Fruit fly (Drosophila melanogaster) whole organism, embryonic: ENCODE measurements around the gene Ube3a.
A peak's percentile ranks its signal among the peaks of the same experiment; 100 is the strongest.

Experiments used
- ATbp ChIP-seq: fragments of 200-800 bp; sonication (Bioruptor generic); optimal IDR thresholded peaks from 2 replicates; lab custom pipeline; 2017; ENCODE audit warnings: missing biosample characterization, mild to moderate bottlenecking, missing genetic modification characterization, missing genetic modification reagents
- Asciz ChIP-seq: fragments of 200-800 bp; sonication (Bioruptor generic); optimal IDR thresholded peaks from 2 replicates; lab custom pipeline; 2017; ENCODE audit warnings: missing biosample characterization, mild to moderate bottlenecking, missing genetic modification characterization, missing genetic modification reagents
- Atf-2 ChIP-seq: fragments of 200-800 bp; sonication (Bioruptor generic); optimal IDR thresholded peaks from 2 replicates; lab custom pipeline; 2016; ENCODE audit warnings: missing biosample characterization, missing genetic modification characterization
- Blimp-1 ChIP-seq: fragments of 200-800 bp; sonication (Bioruptor generic); optimal IDR thresholded peaks from 3 replicates; lab custom pipeline; 2018; ENCODE audit warnings: missing biosample characterization, missing genetic modification characterization, mild to moderate bottlenecking, moderate library complexity, missing genetic modification reagents
- Bteb2 ChIP-seq: fragments of 200-800 bp; sonication (Bioruptor generic); optimal IDR thresholded peaks from 2 replicates; lab custom pipeline; 2016; ENCODE audit warnings: missing biosample characterization, missing genetic modification characterization
- C15 ChIP-seq: fragments of 200-800 bp; sonication (Bioruptor generic); IDR thresholded peaks from 3 replicates; pipeline ENCODE4 v1.3.6; 2022; ENCODE audit warnings: missing biosample characterization, missing genetic modification characterization
- CG10209 ChIP-seq: fragments of 200-800 bp; sonication (Bioruptor generic); optimal IDR thresholded peaks from 3 replicates; lab custom pipeline; 2017; ENCODE audit warnings: missing biosample characterization, mild to moderate bottlenecking, missing genetic modification characterization, missing genetic modification reagents
- CG10565 ChIP-seq: fragments of 200-800 bp; sonication (Bioruptor generic); optimal IDR thresholded peaks from 3 replicates; lab custom pipeline; 2016; ENCODE audit warnings: missing biosample characterization, mild to moderate bottlenecking, missing genetic modification characterization
- CG11247 ChIP-seq: fragments of 200-800 bp; sonication (Bioruptor generic); IDR thresholded peaks from 2 replicates; pipeline ENCODE4 v1.3.6; 2022; ENCODE audit warnings: missing biosample characterization, missing genetic modification characterization
- CG11398 ChIP-seq: fragments of 200-800 bp; sonication (Bioruptor generic); optimal IDR thresholded peaks from 2 replicates; lab custom pipeline; 2016; ENCODE audit warnings: missing biosample characterization, missing genetic modification characterization
- CG11723 ChIP-seq: fragments of 200-800 bp; sonication (Bioruptor generic); optimal IDR thresholded peaks from 2 replicates; lab custom pipeline; 2017; ENCODE audit warnings: missing biosample characterization, mild to moderate bottlenecking, missing genetic modification characterization
- CG12219 ChIP-seq: fragments of 200-800 bp; sonication (Bioruptor generic); optimal IDR thresholded peaks from 3 replicates; lab custom pipeline; 2018; ENCODE audit warnings: missing biosample characterization, mild to moderate bottlenecking, missing genetic modification characterization
- CG12942 ChIP-seq: fragments of 200-800 bp; sonication (Bioruptor generic); optimal IDR thresholded peaks from 3 replicates; lab custom pipeline; 2016; ENCODE audit warnings: missing biosample characterization, missing genetic modification characterization
- CG14710 ChIP-seq: fragments of 200-800 bp; sonication (Bioruptor generic); optimal IDR thresholded peaks from 3 replicates; lab custom pipeline; 2019; ENCODE audit warnings: missing biosample characterization, mild to moderate bottlenecking, missing genetic modification characterization, moderate library complexity
- CG15011 ChIP-seq: fragments of 200-800 bp; sonication (Bioruptor generic); optimal IDR thresholded peaks from 3 replicates; lab custom pipeline; 2018; ENCODE audit warnings: missing biosample characterization, mild to moderate bottlenecking, missing genetic modification characterization
- CG15073 ChIP-seq: fragments of 200-800 bp; sonication (Bioruptor generic); optimal IDR thresholded peaks from 2 replicates; lab custom pipeline; 2016; ENCODE audit warnings: missing biosample characterization, missing genetic modification characterization
- CG15269 ChIP-seq: fragments of 200-800 bp; sonication (Bioruptor generic); optimal IDR thresholded peaks from 2 replicates; lab custom pipeline; 2018; ENCODE audit warnings: missing biosample characterization, mild to moderate bottlenecking, missing genetic modification characterization, moderate library complexity
- CG1832 ChIP-seq: fragments of 200-800 bp; sonication (Bioruptor generic); optimal IDR thresholded peaks from 2 replicates; lab custom pipeline; 2017; ENCODE audit warnings: missing biosample characterization, mild to moderate bottlenecking, missing genetic modification characterization, inconsistent platforms
- CG30403 ChIP-seq: fragments of 200-800 bp; sonication (Bioruptor generic); optimal IDR thresholded peaks from 3 replicates; lab custom pipeline; 2016; ENCODE audit warnings: missing biosample characterization, missing genetic modification characterization
- CG32772 ChIP-seq: fragments of 200-800 bp; sonication (Bioruptor generic); IDR thresholded peaks from 2 replicates; pipeline ENCODE4 v1.3.6; 2022; ENCODE audit warnings: missing biosample characterization, missing genetic modification characterization
- CG4282 ChIP-seq: fragments of 200-800 bp; sonication (Bioruptor generic); optimal IDR thresholded peaks from 2 replicates; lab custom pipeline; 2016; ENCODE audit warnings: missing biosample characterization, missing genetic modification characterization
- CG6683 ChIP-seq: fragments of 200-800 bp; sonication (Bioruptor generic); optimal IDR thresholded peaks from 2 replicates; lab custom pipeline; 2017; ENCODE audit warnings: missing biosample characterization, mild to moderate bottlenecking, missing genetic modification characterization, missing genetic modification reagents
- CG6689 ChIP-seq: fragments of 200-800 bp; sonication (Bioruptor generic); IDR thresholded peaks from 2 replicates; pipeline ENCODE4 v1.3.6; 2022; ENCODE audit warnings: missing biosample characterization, missing genetic modification characterization
- CG9437 ChIP-seq: fragments of 200-800 bp; sonication (Bioruptor generic); optimal IDR thresholded peaks from 2 replicates; lab custom pipeline; 2018; ENCODE audit warnings: missing biosample characterization, mild to moderate bottlenecking, missing genetic modification characterization
- CG9727 ChIP-seq: fragments of 200-800 bp; sonication (Bioruptor generic); optimal IDR thresholded peaks from 3 replicates; lab custom pipeline; 2017; ENCODE audit warnings: missing biosample characterization, mild to moderate bottlenecking, missing genetic modification characterization
- Ets97D ChIP-seq: fragments of 200-800 bp; sonication (Bioruptor generic); optimal IDR thresholded peaks from 3 replicates; lab custom pipeline; 2016; ENCODE audit warnings: missing biosample characterization, missing genetic modification characterization
- HLH4C ChIP-seq: fragments of 200-800 bp; sonication (Bioruptor generic); IDR thresholded peaks from 3 replicates; pipeline ENCODE4 v1.3.6; 2022; ENCODE audit warnings: missing biosample characterization, missing genetic modification characterization; ENCODE audit not compliant: partially characterized antibody
- HLHmδ ChIP-seq: fragments of 200-800 bp; sonication (Bioruptor generic); optimal IDR thresholded peaks from 2 replicates; lab custom pipeline; 2018; ENCODE audit warnings: missing biosample characterization, mild to moderate bottlenecking, missing genetic modification characterization, moderate library complexity
- Hmx ChIP-seq: fragments of 200-800 bp; sonication (Bioruptor generic); optimal IDR thresholded peaks from 2 replicates; lab custom pipeline; 2016; ENCODE audit warnings: missing biosample characterization, missing genetic modification characterization
- Hr51 ChIP-seq, 2 experiments: fragments of 200-800 bp; sonication (Bioruptor generic); optimal IDR thresholded peaks; 2 replicates in 1 of 2; 3 replicates in 1 of 2; lab custom pipeline; 2016 to 2018; ENCODE audit warnings: missing biosample characterization in 2 of 2, missing genetic modification characterization in 2 of 2, mild to moderate bottlenecking in 1 of 2, moderate library complexity in 1 of 2
- NfI ChIP-seq: fragments of 200-800 bp; sonication (Bioruptor generic); optimal IDR thresholded peaks from 3 replicates; lab custom pipeline; 2018; ENCODE audit warnings: missing biosample characterization, mild to moderate bottlenecking, missing genetic modification characterization, moderate library complexity
- Side ChIP-seq: fragments of 200-800 bp; sonication (Bioruptor generic); optimal IDR thresholded peaks from 2 replicates; lab custom pipeline; 2016; ENCODE audit warnings: missing biosample characterization, missing genetic modification characterization
- Sry-δ ChIP-seq: fragments of 200-800 bp; sonication (Bioruptor generic); optimal IDR thresholded peaks from 2 replicates; lab custom pipeline; 2016; ENCODE audit warnings: missing biosample characterization, missing genetic modification characterization
- Taf1 ChIP-seq: fragments of 200-800 bp; sonication (Bioruptor generic); IDR thresholded peaks from 2 replicates; pipeline ENCODE4 v1.3.6; 2022; ENCODE audit warnings: missing biosample characterization, missing genetic modification characterization
- cg ChIP-seq: fragments of 200-800 bp; sonication (Bioruptor generic); optimal IDR thresholded peaks from 3 replicates; lab custom pipeline; 2019; ENCODE audit warnings: missing biosample characterization, mild to moderate bottlenecking, missing genetic modification characterization, moderate library complexity
- cwo ChIP-seq: fragments of 200-800 bp; sonication (Bioruptor generic); optimal IDR thresholded peaks from 3 replicates; lab custom pipeline; 2017; ENCODE audit warnings: missing biosample characterization, missing genetic modification characterization, mild to moderate bottlenecking, moderate library complexity, missing genetic modification reagents
- danr ChIP-seq: fragments of 200-800 bp; sonication (Bioruptor generic); IDR thresholded peaks from 2 replicates; pipeline ENCODE4 v1.3.6; 2022; ENCODE audit warnings: missing biosample characterization, missing genetic modification characterization
- ems ChIP-seq: fragments of 200-800 bp; sonication (Bioruptor generic); optimal IDR thresholded peaks from 3 replicates; lab custom pipeline; 2016; ENCODE audit warnings: missing biosample characterization, missing genetic modification characterization
- eve ChIP-seq, 2 experiments: fragments of >200 bp; optimal IDR thresholded peaks; 2 replicates each; lab custom pipeline; 2017; ENCODE audit warnings: missing biosample characterization in 2 of 2, missing genetic modification characterization in 2 of 2
- h ChIP-seq: fragments of >200 bp; optimal IDR thresholded peaks from 2 replicates; lab custom pipeline; 2017
- lov ChIP-seq, 2 experiments: fragments of 200-800 bp in 1 of 2; fragments of >200 bp in 1 of 2; sonication (Bioruptor generic) in 1 of 2; IDR thresholded peaks in 1 of 2; optimal IDR thresholded peaks in 1 of 2; 2 replicates in 1 of 2; 3 replicates in 1 of 2; pipeline versions ENCODE4 v1.3.6 to Lab custom; 2017 to 2022; ENCODE audit warnings: missing biosample characterization in 1 of 2, missing genetic modification characterization in 1 of 2
- luna ChIP-seq: fragments of 200-800 bp; sonication (Bioruptor generic); optimal IDR thresholded peaks from 2 replicates; lab custom pipeline; 2016; ENCODE audit warnings: missing biosample characterization, missing genetic modification characterization
- pnt ChIP-seq: fragments of 200-800 bp; sonication (Bioruptor generic); optimal IDR thresholded peaks from 3 replicates; lab custom pipeline; 2016; ENCODE audit warnings: missing biosample characterization, missing genetic modification characterization
- sens-2 ChIP-seq: fragments of 200-800 bp; sonication (Bioruptor generic); IDR thresholded peaks from 2 replicates; pipeline ENCODE4 v1.3.6; 2022; ENCODE audit warnings: missing biosample characterization, missing genetic modification characterization
- tgo ChIP-seq: fragments of 200-800 bp; sonication (Bioruptor generic); IDR thresholded peaks from 3 replicates; pipeline ENCODE4 v1.3.6; 2022; ENCODE audit warnings: missing biosample characterization, missing genetic modification characterization
- trem ChIP-seq: fragments of 200-800 bp; optimal IDR thresholded peaks from 3 replicates; lab custom pipeline; 2019; ENCODE audit warnings: missing biosample characterization, mild to moderate bottlenecking, missing genetic modification characterization, moderate library complexity
- tx ChIP-seq: fragments of 200-800 bp; sonication (Bioruptor generic); optimal IDR thresholded peaks from 2 replicates; lab custom pipeline; 2016; ENCODE audit warnings: missing biosample characterization, missing genetic modification characterization
- vvl ChIP-seq: fragments of 200-800 bp; sonication (Bioruptor generic); IDR thresholded peaks from 2 replicates; pipeline ENCODE4 v1.3.6; 2022; ENCODE audit warnings: missing biosample characterization, missing genetic modification characterization
- yki ChIP-seq: fragments of >200 bp; optimal IDR thresholded peaks from 3 replicates; lab custom pipeline; 2018

The Ube3a gene

DNA sequence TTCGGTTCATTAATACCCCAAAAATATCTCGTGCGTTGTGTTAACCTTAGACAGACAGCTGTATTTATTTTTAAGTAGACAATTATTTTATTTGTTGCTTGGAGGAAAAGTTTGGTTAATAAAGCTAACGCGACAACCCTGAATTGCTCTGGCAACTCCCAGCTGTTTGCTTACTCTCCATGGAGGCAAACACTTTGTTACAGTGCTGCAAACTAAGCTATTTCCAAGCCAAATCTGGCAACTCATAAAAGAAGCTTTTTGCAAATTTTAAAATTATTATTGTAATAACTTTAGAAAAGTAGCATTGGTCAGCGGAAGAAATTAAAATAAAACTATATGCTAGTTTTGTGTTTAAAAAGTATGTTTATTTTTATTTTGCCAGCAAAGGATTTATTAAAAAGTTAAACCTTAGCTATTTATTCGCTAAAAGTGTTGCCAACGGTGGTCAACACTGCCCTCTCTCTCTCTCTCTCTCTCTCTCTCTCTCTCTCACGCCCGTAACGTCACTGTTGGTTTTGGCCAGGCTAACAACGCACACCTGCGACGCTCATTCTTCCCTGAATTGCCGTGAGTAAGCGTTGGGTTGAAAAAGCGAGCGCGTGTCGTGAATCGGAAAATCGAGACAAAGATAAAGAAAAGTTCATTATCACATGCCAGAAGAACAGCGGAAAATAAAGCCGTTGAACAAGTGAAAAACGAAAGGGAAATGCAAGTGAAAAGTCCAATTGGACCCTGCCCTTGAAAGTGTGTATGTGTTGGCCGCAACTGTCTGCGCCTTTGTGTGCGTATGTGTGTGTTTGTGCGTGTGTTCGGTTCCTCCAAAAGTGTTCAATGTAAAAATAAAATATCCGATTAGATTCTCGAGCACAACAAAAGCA is 5.1 kb upstream of the Ube3a start (continued):
- TF ChIP-seq Asciz (GFP tag; lab: Kevin White, UChicago) (peak; percentile 83), CG11723 (GFP tag; lab: Kevin White, UChicago) (peak; percentile 48), tx (peak; percentile 82), luna (GFP tag; lab: Kevin White, UChicago) (peak; percentile 36), Side (peak; percentile 85), trem (tag; lab: Kevin White, UChicago) (peak; percentile 77), tgo (GFP tag; lab: Robert Waterston, UW) (peak; percentile 94), CG9727 (GFP tag; lab: Kevin White, UChicago) (peak; percentile 88), Blimp-1 (peak; percentile 98), Atf-2 (GFP tag; lab: Kevin White, UChicago) (peak; percentile 78), HLH4C (GFP tag; lab: Robert Waterston, UW) (no peak), sens-2 (peak; percentile 70), CG15269 (tag; lab: Kevin White, UChicago) (peak; percentile 85), Hr51 (GFP tag; optimal IDR thresholded peaks at IDR 0.05; lab: Kevin White, UChicago) (peak; percentile 80 to 86), CG9437 (GFP tag; lab: Kevin White, UChicago) (peak; percentile 71), CG6683 (GFP tag; lab: Kevin White, UChicago) (peak; percentile 52), Bteb2 (GFP tag; lab: Kevin White, UChicago) (peak; percentile 93), Ets97D (GFP tag; lab: Kevin White, UChicago) (peak; percentile 62), h (lab: Kevin White, UChicago) (no peak), yki (lab: Kevin White, UChicago) (peak; percentile 59), HLHmδ (GFP tag; lab: Kevin White, UChicago) (peak; percentile 49), cg (GFP tag; lab: Kevin White, UChicago) (peak; percentile 80), C15 (GFP tag; lab: Robert Waterston, UW) (peak; percentile 90; the same call in 2 of the 3 replicates), Hmx (GFP tag; lab: Kevin White, UChicago) (peak; percentile 63), CG12942 (GFP tag; lab: Kevin White, UChicago) (peak; percentile 85), CG10209 (GFP tag; lab: Kevin White, UChicago) (peak; percentile 89), danr (GFP tag; lab: Robert Waterston, UW) (peak; percentile 89), vvl (GFP tag; lab: Robert Waterston, UW) (peak; percentile 98), CG15073 (GFP tag; lab: Kevin White, UChicago) (no peak), CG12219 (GFP tag; lab: Kevin White, UChicago) (peak; percentile 84), ATbp (GFP tag; lab: Kevin White, UChicago) (peak; percentile 87), ems (GFP tag; lab: Kevin White, UChicago) (peak; percentile 92), CG10565 (peak; percentile 40), NfI (GFP tag; lab: Kevin White, UChicago) (peak; percentile 85), lov (optimal IDR thresholded peaks at IDR 0.05; lab: Kevin White, UChicago) (no peak), lov (GFP tag; IDR thresholded peaks at IDR 0.05; lab: Robert Waterston, UW) (peak; percentile 87), CG11247 (peak; percentile 93), CG32772 (peak; percentile 86), CG1832 (GFP tag; lab: Kevin White, UChicago) (peak; percentile 50), pnt (peak; percentile 82), Sry-δ (GFP tag; lab: Kevin White, UChicago) (peak; percentile 42), CG14710 (tag; lab: Kevin White, UChicago) (peak; percentile 70), CG11398 (GFP tag; lab: Kevin White, UChicago) (peak; percentile 88), CG30403 (GFP tag; lab: Kevin White, UChicago) (peak; percentile 91), CG15011 (GFP tag; lab: Kevin White, UChicago) (peak; percentile 78), cwo (GFP tag; lab: Kevin White, UChicago) (peak; percentile 81), CG6689 (GFP tag; lab: Robert Waterston, UW) (peak; percentile 94), Taf1 (GFP tag; lab: Robert Waterston, UW) (peak; percentile 94), CG4282 (GFP tag; lab: Kevin White, UChicago) (peak; percentile 30), eve (GFP tag; optimal IDR thresholded peaks at IDR 0.05; lab: Kevin White, UChicago) (no peak)
